Worm (Caenorhabditis elegans) whole organism, L4 larva: Measurements from ENCODE around the gene B0303.4.

Experiments
- D1046.2 ChIP-seq: fragments of 200-800 bp; sonication (Bioruptor generic); IDR thresholded peaks from 2 replicates; pipeline ENCODE4 v1.3.6; 2022; ENCODE audit warnings: missing genetic modification characterization, missing compliant biosample characterization
- T26A8.4 ChIP-seq: fragments of 200-800 bp; sonication (Bioruptor generic); IDR thresholded peaks from 2 replicates; pipeline ENCODE4 v1.3.6; 2022; ENCODE audit warnings: missing genetic modification characterization, missing compliant biosample characterization
- hif-1 ChIP-seq, 2 experiments: sonication (generic microtip); optimal IDR thresholded peaks; 2 replicates each; lab custom pipeline; 2016 to 2017; ENCODE audit warnings: missing compliant biosample characterization in 2 of 2, missing genetic modification characterization in 2 of 2, missing genetic modification reagents in 2 of 2, missing genotype in 2 of 2, mild to moderate bottlenecking in 1 of 2

- TF ChIP-seq hif-1 (tag; optimal IDR thresholded peaks at IDR 0.05; lab: Kevin White, UChicago) (no peak), T26A8.4 (no peak), D1046.2 (GFP tag; lab: Robert Waterston, UW) (no peak)
Observed at ce11 chrIII:8664897-8665388, 24.7 kb upstream of the B0303.4 start, which contains the start of gene F22B7.1.
